Fruit fly (Drosophila melanogaster) whole organism, embryonic: ENCODE measurements around the gene Piezo.

ENCODE experiments used
- Atf-2 ChIP-seq: fragments of 200-800 bp; sonication (Bioruptor generic); optimal IDR thresholded peaks from 2 replicates; lab custom pipeline; 2016; ENCODE audit warnings: missing biosample characterization, missing genetic modification characterization
- B-H1 ChIP-seq: fragments of 200-800 bp; sonication (Bioruptor generic); IDR thresholded peaks from 3 replicates; pipeline ENCODE4 v1.3.6; 2022; ENCODE audit warnings: missing biosample characterization, missing genetic modification characterization
- BtbVII ChIP-seq: fragments of 200-800 bp; sonication (Bioruptor generic); optimal IDR thresholded peaks from 3 replicates; lab custom pipeline; 2017; ENCODE audit warnings: missing biosample characterization, mild to moderate bottlenecking, missing genetic modification characterization
- CG12391 ChIP-seq: fragments of 200-800 bp; sonication (Bioruptor generic); optimal IDR thresholded peaks from 3 replicates; lab custom pipeline; 2018; ENCODE audit warnings: missing biosample characterization, mild to moderate bottlenecking, missing genetic modification characterization, moderate library complexity
- CG14860 ChIP-seq: fragments of 200-800 bp; sonication (Bioruptor generic); IDR thresholded peaks from 3 replicates; pipeline ENCODE4 v1.3.6; 2022; ENCODE audit warnings: missing biosample characterization, missing genetic modification characterization; ENCODE audit not compliant: partially characterized antibody
- CG14965 ChIP-seq: fragments of 200-800 bp; sonication (Bioruptor generic); optimal IDR thresholded peaks from 2 replicates; lab custom pipeline; 2016; ENCODE audit warnings: missing biosample characterization, missing genetic modification characterization, borderline replicate concordance
- CG15514 ChIP-seq: fragments of 200-800 bp; sonication (Bioruptor generic); optimal IDR thresholded peaks from 3 replicates; lab custom pipeline; 2017; ENCODE audit warnings: missing biosample characterization, missing genetic modification characterization, mild to moderate bottlenecking, moderate library complexity, missing genetic modification reagents
- CG17186 ChIP-seq: fragments of 200-800 bp; sonication (Bioruptor generic); optimal IDR thresholded peaks from 3 replicates; lab custom pipeline; 2017; ENCODE audit warnings: missing biosample characterization, missing genetic modification reagents, missing genetic modification characterization
- CG17568 ChIP-seq: fragments of 200-800 bp; sonication (Bioruptor generic); optimal IDR thresholded peaks from 2 replicates; lab custom pipeline; 2018; ENCODE audit warnings: missing biosample characterization, mild to moderate bottlenecking, missing genetic modification characterization, moderate library complexity
- CG17612 ChIP-seq: fragments of 200-800 bp; sonication (Bioruptor generic); IDR thresholded peaks from 2 replicates; pipeline ENCODE4 v1.3.6; 2022; ENCODE audit warnings: missing biosample characterization, missing genetic modification characterization
- CG34224 ChIP-seq: fragments of 200-800 bp; sonication (Bioruptor generic); IDR thresholded peaks from 3 replicates; pipeline ENCODE4 v1.3.6; 2022; ENCODE audit warnings: missing biosample characterization, missing genetic modification characterization; ENCODE audit not compliant: partially characterized antibody
- CG43689 ChIP-seq: fragments of 200-800 bp; sonication (Bioruptor generic); IDR thresholded peaks from 2 replicates; pipeline ENCODE4 v1.3.6; 2022; ENCODE audit warnings: missing biosample characterization, missing genetic modification characterization
- CG4404 ChIP-seq: fragments of 200-800 bp; sonication (Bioruptor generic); IDR thresholded peaks from 2 replicates; pipeline ENCODE4 v1.3.6; 2022; ENCODE audit warnings: missing biosample characterization, missing genetic modification characterization
- CG4707 ChIP-seq: fragments of 200-800 bp; sonication (Bioruptor generic); optimal IDR thresholded peaks from 2 replicates; lab custom pipeline; 2018; ENCODE audit warnings: missing biosample characterization, mild to moderate bottlenecking, missing genetic modification characterization, moderate library complexity
- CG7839 ChIP-seq: fragments of 200-800 bp; sonication (Bioruptor generic); optimal IDR thresholded peaks from 3 replicates; lab custom pipeline; 2018; ENCODE audit warnings: missing biosample characterization, mild to moderate bottlenecking, missing genetic modification characterization, moderate library complexity
- CG8281 ChIP-seq: fragments of 200-800 bp; sonication (Bioruptor generic); optimal IDR thresholded peaks from 2 replicates; lab custom pipeline; 2018; ENCODE audit warnings: missing biosample characterization, mild to moderate bottlenecking, missing genetic modification characterization, moderate library complexity
- CG8290 ChIP-seq, 3 experiments: fragments of 200-800 bp; sonication (Bioruptor generic); optimal IDR thresholded peaks; 2 replicates each; lab custom pipeline; 2016 to 2019; ENCODE audit warnings: missing biosample characterization in 3 of 3, missing genetic modification characterization in 3 of 3, mild to moderate bottlenecking in 2 of 3, moderate library complexity in 1 of 3
- CG9437 ChIP-seq: fragments of 200-800 bp; sonication (Bioruptor generic); optimal IDR thresholded peaks from 2 replicates; lab custom pipeline; 2018; ENCODE audit warnings: missing biosample characterization, mild to moderate bottlenecking, missing genetic modification characterization
- D ChIP-seq, 2 experiments: fragments of 200-800 bp in 1 of 2; fragments of >200 bp in 1 of 2; sonication (Bioruptor generic) in 1 of 2; optimal IDR thresholded peaks; 2 replicates in 1 of 2; 3 replicates in 1 of 2; lab custom pipeline; 2017; ENCODE audit warnings: mild to moderate bottlenecking in 1 of 2, missing biosample characterization in 1 of 2, missing genetic modification characterization in 1 of 2, missing genetic modification reagents in 1 of 2
- Dref ChIP-seq: fragments of 200-800 bp; sonication (Bioruptor generic); IDR thresholded peaks from 2 replicates; pipeline ENCODE4 v1.3.6; 2022; ENCODE audit warnings: missing biosample characterization, missing genetic modification characterization
- Drgx ChIP-seq: fragments of 200-800 bp; sonication (Bioruptor generic); IDR thresholded peaks from 2 replicates; pipeline ENCODE4 v1.3.6; 2022; ENCODE audit warnings: missing biosample characterization, missing genetic modification characterization
- E2f1 ChIP-seq: fragments of 200-800 bp; sonication (Bioruptor generic); IDR thresholded peaks from 2 replicates; pipeline ENCODE4 v1.3.6; 2022; ENCODE audit warnings: missing biosample characterization, missing genetic modification characterization
- MESR4 ChIP-seq: fragments of 200-800 bp; sonication (Bioruptor generic); optimal IDR thresholded peaks from 2 replicates; lab custom pipeline; 2018; ENCODE audit warnings: missing biosample characterization, mild to moderate bottlenecking, missing genetic modification characterization, moderate library complexity
- Ptx1 ChIP-seq: fragments of 200-800 bp; sonication (Bioruptor generic); IDR thresholded peaks from 2 replicates; pipeline ENCODE4 v1.3.6; 2022; ENCODE audit warnings: missing biosample characterization, missing genetic modification characterization
- Sin3A ChIP-seq: fragments of >200 bp; optimal IDR thresholded peaks from 2 replicates; lab custom pipeline; 2018
- Taf1 ChIP-seq: fragments of 200-800 bp; sonication (Bioruptor generic); IDR thresholded peaks from 2 replicates; pipeline ENCODE4 v1.3.6; 2022; ENCODE audit warnings: missing biosample characterization, missing genetic modification characterization
- Xbp1 ChIP-seq: fragments of 200-800 bp; sonication (Bioruptor generic); optimal IDR thresholded peaks from 3 replicates; lab custom pipeline; 2016; ENCODE audit warnings: missing biosample characterization, mild to moderate bottlenecking, missing genetic modification characterization
- ac ChIP-seq: fragments of 200-800 bp; sonication (Bioruptor generic); optimal IDR thresholded peaks from 3 replicates; lab custom pipeline; 2017; ENCODE audit warnings: missing biosample characterization, mild to moderate bottlenecking, missing genetic modification characterization
- btn ChIP-seq: fragments of 200-800 bp; sonication (Bioruptor generic); optimal IDR thresholded peaks from 2 replicates; lab custom pipeline; 2016; ENCODE audit warnings: missing biosample characterization, missing genetic modification characterization
- crol ChIP-seq: fragments of 200-800 bp; sonication (Bioruptor generic); IDR thresholded peaks from 2 replicates; pipeline ENCODE4 v1.3.6; 2022; ENCODE audit warnings: missing biosample characterization, missing genetic modification characterization
- da ChIP-seq: fragments of 200-800 bp; sonication (Bioruptor generic); optimal IDR thresholded peaks from 2 replicates; lab custom pipeline; 2016; ENCODE audit warnings: missing biosample characterization, missing genetic modification characterization
- en ChIP-seq: fragments of 200-800 bp; sonication (Bioruptor generic); optimal IDR thresholded peaks from 2 replicates; lab custom pipeline; 2016; ENCODE audit warnings: missing biosample characterization, missing genetic modification characterization
- fd102C ChIP-seq: fragments of 200-800 bp; sonication (Bioruptor generic); optimal IDR thresholded peaks from 2 replicates; lab custom pipeline; 2018; ENCODE audit warnings: missing biosample characterization, mild to moderate bottlenecking, missing genetic modification characterization, moderate library complexity
- gcm2 ChIP-seq: fragments of 200-800 bp; sonication (Bioruptor generic); optimal IDR thresholded peaks from 2 replicates; lab custom pipeline; 2016; ENCODE audit warnings: missing biosample characterization, missing genetic modification characterization
- gem ChIP-seq: fragments of 200-800 bp; sonication (Bioruptor generic); optimal IDR thresholded peaks from 2 replicates; lab custom pipeline; 2019; ENCODE audit warnings: missing biosample characterization, mild to moderate bottlenecking, missing genetic modification characterization, moderate library complexity
- kni ChIP-seq: fragments of 200-800 bp; sonication (Bioruptor generic); optimal IDR thresholded peaks from 3 replicates; lab custom pipeline; 2017; ENCODE audit warnings: mild to moderate bottlenecking, missing biosample characterization, missing genetic modification reagents, missing genetic modification characterization
- lmd ChIP-seq: fragments of 200-800 bp; sonication (Bioruptor generic); IDR thresholded peaks from 2 replicates; pipeline ENCODE4 v1.3.6; 2022; ENCODE audit warnings: missing biosample characterization, missing genetic modification characterization
- rib ChIP-seq: fragments of 200-800 bp; sonication (Bioruptor generic); IDR thresholded peaks from 2 replicates; pipeline ENCODE4 v1.3.6; 2022; ENCODE audit warnings: missing biosample characterization, missing genetic modification characterization
- sd ChIP-seq: fragments of 200-800 bp; sonication (Bioruptor generic); optimal IDR thresholded peaks from 3 replicates; lab custom pipeline; 2018; ENCODE audit warnings: missing biosample characterization, mild to moderate bottlenecking, missing genetic modification characterization, moderate library complexity
- sisA ChIP-seq: fragments of 200-800 bp; sonication (Bioruptor generic); IDR thresholded peaks from 2 replicates; pipeline ENCODE4 v1.3.6; 2022; ENCODE audit warnings: missing biosample characterization, missing genetic modification characterization
- sna ChIP-seq: fragments of 200-800 bp; sonication (Bioruptor generic); IDR thresholded peaks from 2 replicates; pipeline ENCODE4 v1.3.6; 2022; ENCODE audit warnings: missing biosample characterization, missing genetic modification characterization; ENCODE audit not compliant: partially characterized antibody
- sr ChIP-seq: fragments of 200-800 bp; sonication (Bioruptor generic); IDR thresholded peaks from 3 replicates; pipeline ENCODE4 v1.3.6; 2022; ENCODE audit warnings: missing biosample characterization, missing genetic modification characterization
- trh ChIP-seq: fragments of 200-800 bp; sonication (Bioruptor generic); optimal IDR thresholded peaks from 2 replicates; lab custom pipeline; 2016; ENCODE audit warnings: missing biosample characterization, missing genetic modification characterization
- unc-4 ChIP-seq: fragments of 200-800 bp; sonication (Bioruptor generic); IDR thresholded peaks from 2 replicates; pipeline ENCODE4 v1.3.6; 2022; ENCODE audit warnings: missing biosample characterization, missing genetic modification characterization; ENCODE audit not compliant: partially characterized antibody
- wor ChIP-seq: fragments of 200-800 bp; sonication (Bioruptor generic); IDR thresholded peaks from 2 replicates; pipeline ENCODE4 v1.3.6; 2022; ENCODE audit warnings: missing biosample characterization, missing genetic modification characterization
- zen ChIP-seq: fragments of 200-800 bp; sonication (Bioruptor generic); optimal IDR thresholded peaks from 3 replicates; lab custom pipeline; 2018; ENCODE audit warnings: missing biosample characterization, mild to moderate bottlenecking, missing genetic modification characterization, moderate library complexity
- zen2 ChIP-seq: fragments of 200-800 bp; sonication (Bioruptor generic); IDR thresholded peaks from 3 replicates; pipeline ENCODE4 v1.3.6; 2022; ENCODE audit warnings: missing biosample characterization, missing genetic modification characterization; ENCODE audit not compliant: partially characterized antibody
- zfh1 ChIP-seq: fragments of 200-800 bp; sonication (Bioruptor generic); IDR thresholded peaks from 3 replicates; pipeline ENCODE4 v1.3.6; 2022; ENCODE audit warnings: missing biosample characterization, missing genetic modification characterization
- zfh2 ChIP-seq: fragments of 200-800 bp; sonication (Bioruptor generic); optimal IDR thresholded peaks from 2 replicates; lab custom pipeline; 2016; ENCODE audit warnings: missing biosample characterization, missing genetic modification characterization

Gene Piezo

DNA sequence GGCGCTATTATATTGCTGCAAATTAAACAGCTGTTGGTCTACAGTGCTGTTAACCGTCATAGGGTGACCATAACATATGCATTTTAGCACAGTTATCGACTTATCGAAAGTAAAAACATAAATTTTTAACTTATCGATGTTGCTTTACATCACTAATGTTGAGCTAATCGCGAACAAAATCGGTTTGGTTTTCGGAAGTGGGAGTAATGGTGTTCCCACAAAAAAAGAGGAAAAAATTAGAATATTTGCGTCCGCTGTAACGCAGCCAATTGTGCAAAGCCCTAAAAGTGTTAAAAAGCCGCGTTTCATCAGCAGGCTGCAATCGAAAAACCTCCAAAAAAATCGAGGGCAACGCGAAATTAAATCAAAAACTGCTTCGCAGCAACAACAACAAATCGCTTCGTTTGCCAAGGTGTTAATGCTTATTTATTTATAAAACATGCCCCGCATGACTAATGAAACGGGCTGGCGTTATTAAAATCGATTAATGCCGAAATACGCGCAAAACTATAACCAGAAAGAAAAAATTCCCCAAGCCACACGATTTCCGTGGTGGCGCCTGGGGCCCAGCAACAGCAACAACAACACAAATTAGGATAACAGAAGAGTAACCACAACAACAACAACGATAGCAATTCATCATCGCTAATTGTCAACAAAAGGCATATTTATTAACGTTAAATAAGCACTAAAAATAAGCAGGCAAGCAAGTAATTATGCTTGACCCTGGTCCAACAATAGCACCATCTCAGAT, 35.8 kb upstream of the Piezo start, which contains the start of the genes CG12375 and CG8668 (continued):
- no peak for TF ChIP-seq CG8290 (GFP tag; optimal IDR thresholded peaks at IDR 0.05; lab: Kevin White, UChicago)
- TF ChIP-seq CG8290 (tag; optimal IDR thresholded peaks at IDR 0.05; lab: Kevin White, UChicago), result no peak
- no peak for TF ChIP-seq gem (tag; lab: Kevin White, UChicago)
- TF ChIP-seq CG7839, result no peak
- TF ChIP-seq Drgx, result no peak
- peak; percentile 74; the same call in 1 of the 2 replicates for TF ChIP-seq sna (GFP tag; lab: Robert Waterston, UW)
- peak; percentile 58; the same call in 2 of the 3 replicates for TF ChIP-seq CG14860 (GFP tag; lab: Robert Waterston, UW)
- TF ChIP-seq Sin3A (lab: Kevin White, UChicago), result no peak
- TF ChIP-seq CG17568 (GFP tag; lab: Kevin White, UChicago), result no peak
- TF ChIP-seq Ptx1 (GFP tag; lab: Robert Waterston, UW), result no peak
- peak; percentile 18 for TF ChIP-seq CG17186 (GFP tag; lab: Kevin White, UChicago)
- no peak for TF ChIP-seq BtbVII (GFP tag; lab: Kevin White, UChicago)
- TF ChIP-seq kni, result no peak
- no peak for TF ChIP-seq CG12391 (tag; lab: Kevin White, UChicago)
- TF ChIP-seq CG4404 (GFP tag; lab: Robert Waterston, UW), result no peak
- no peak for TF ChIP-seq sisA
- no peak for TF ChIP-seq da (GFP tag; lab: Kevin White, UChicago)
- TF ChIP-seq Taf1, result no peak
- TF ChIP-seq wor (GFP tag; lab: Robert Waterston, UW), result no peak
- peak; percentile 54 for TF ChIP-seq CG15514 (GFP tag; lab: Kevin White, UChicago)
- peak; percentile 87 for TF ChIP-seq Dref (GFP tag; lab: Robert Waterston, UW)
- TF ChIP-seq CG14965, result no peak
- TF ChIP-seq E2f1 (GFP tag; lab: Robert Waterston, UW), result no peak
- no peak for TF ChIP-seq CG17612
- no peak for TF ChIP-seq Xbp1 (GFP tag; lab: Kevin White, UChicago)
- peak; percentile 84 for TF ChIP-seq unc-4 (GFP tag; lab: Robert Waterston, UW)
- no peak for TF ChIP-seq ac (GFP tag; lab: Kevin White, UChicago)
- no peak for TF ChIP-seq crol
- no peak for TF ChIP-seq en (GFP tag; lab: Kevin White, UChicago)
- no peak for TF ChIP-seq fd102C (GFP tag; lab: Kevin White, UChicago)
- no peak for TF ChIP-seq CG8281 (tag; lab: Kevin White, UChicago)
- TF ChIP-seq D (optimal IDR thresholded peaks at IDR 0.05; lab: Kevin White, UChicago), result no peak
- no peak for TF ChIP-seq D (GFP tag; optimal IDR thresholded peaks at IDR 0.05; lab: Kevin White, UChicago)
- 0 out of 3 replicates have a peak, but pooled peaks have one; percentile 23 for TF ChIP-seq sr (GFP tag; lab: Robert Waterston, UW)
- TF ChIP-seq lmd (GFP tag; lab: Robert Waterston, UW), result no peak
- TF ChIP-seq rib (GFP tag; lab: Robert Waterston, UW), result no peak
- TF ChIP-seq zfh1 (GFP tag; lab: Robert Waterston, UW), result no peak
- TF ChIP-seq CG4707 (GFP tag; lab: Kevin White, UChicago), result no peak
- no peak for TF ChIP-seq gcm2 (GFP tag; lab: Kevin White, UChicago)
- TF ChIP-seq btn (GFP tag; lab: Kevin White, UChicago), result no peak
- TF ChIP-seq CG34224, result peak; percentile 85
- no peak for TF ChIP-seq B-H1 (GFP tag; lab: Robert Waterston, UW)
- TF ChIP-seq Atf-2, result no peak
- TF ChIP-seq sd (tag; lab: Kevin White, UChicago), result no peak
- TF ChIP-seq zen (tag; lab: Kevin White, UChicago), result no peak
- no peak for TF ChIP-seq CG9437 (GFP tag; lab: Kevin White, UChicago)
- TF ChIP-seq MESR4 (GFP tag; lab: Kevin White, UChicago), result peak; percentile 73
- no peak for TF ChIP-seq trh (GFP tag; lab: Kevin White, UChicago)
- TF ChIP-seq zfh2 (GFP tag; lab: Kevin White, UChicago), result no peak
- no peak for TF ChIP-seq CG43689
- peak; percentile 76; the same call in 2 of the 3 replicates for TF ChIP-seq zen2
